Worm (Caenorhabditis elegans) whole organism, L3 larva: ENCODE measurements around the gene mcat-1.
A peak's percentile ranks its signal among the peaks of the same experiment; 100 is the strongest.

Experiments used
- ZK546.5 ChIP-seq: sonication (generic microtip); optimal IDR thresholded peaks from 2 replicates; lab custom pipeline; 2017; ENCODE audit warnings: missing biosample characterization, missing genetic modification characterization
- ama-1 ChIP-seq: fragments of 150-350 bp; optimal IDR thresholded peaks from 2 replicates; lab custom pipeline; 2018
- ceh-16 ChIP-seq: sonication (generic microtip); optimal IDR thresholded peaks from 2 replicates; lab custom pipeline; 2017; ENCODE audit warnings: missing biosample characterization, missing genetic modification characterization
- ceh-28 ChIP-seq: fragments of 150-350 bp; optimal IDR thresholded peaks from 2 replicates; lab custom pipeline; 2014; ENCODE audit warnings: missing biosample characterization, missing genetic modification reagents, missing genetic modification characterization
- daf-12 ChIP-seq: fragments of 150-350 bp; optimal IDR thresholded peaks from 2 replicates; lab custom pipeline; 2014; ENCODE audit warnings: missing biosample characterization, missing genetic modification reagents, missing genetic modification characterization
- egl-27 ChIP-seq: sonication (generic microtip); optimal IDR thresholded peaks from 4 replicates; lab custom pipeline; 2017; ENCODE audit warnings: missing biosample characterization, missing genetic modification reagents, missing genetic modification characterization
- egl-5 ChIP-seq: fragments of 150-350 bp; optimal IDR thresholded peaks from 2 replicates; lab custom pipeline; 2017; ENCODE audit warnings: missing biosample characterization, missing genetic modification reagents, missing genetic modification characterization, inconsistent platforms
- elt-2 ChIP-seq: sonication (generic microtip); optimal IDR thresholded peaks from 2 replicates; lab custom pipeline; 2016; ENCODE audit warnings: missing genetic modification reagents, mild to moderate bottlenecking, missing genetic modification characterization, missing compliant biosample characterization
- elt-3 ChIP-seq, 3 experiments: fragments of 150-350 bp in 1 of 3; sonication (generic microtip) in 2 of 3; optimal IDR thresholded peaks; 2 replicates in 2 of 3; 4 replicates in 1 of 3; lab custom pipeline; 2014 to 2017; ENCODE audit warnings: missing biosample characterization in 3 of 3, missing genetic modification characterization in 3 of 3
- fkh-10 ChIP-seq: sonication (generic microtip); optimal IDR thresholded peaks from 2 replicates; lab custom pipeline; 2017; ENCODE audit warnings: missing biosample characterization, missing genetic modification reagents, missing genetic modification characterization
- fkh-2 ChIP-seq: fragments of 150-350 bp; optimal IDR thresholded peaks from 2 replicates; lab custom pipeline; 2014; ENCODE audit warnings: missing biosample characterization, missing genetic modification reagents, missing genetic modification characterization
- fos-1 ChIP-seq: fragments of 150-350 bp; optimal IDR thresholded peaks from 2 replicates; lab custom pipeline; 2014; ENCODE audit warnings: missing biosample characterization, missing genetic modification characterization
- jun-1 ChIP-seq: fragments of 150-350 bp; optimal IDR thresholded peaks from 2 replicates; lab custom pipeline; 2014; ENCODE audit warnings: missing biosample characterization, missing genetic modification reagents, missing genetic modification characterization
- lin-15B ChIP-seq: fragments of 150-350 bp; optimal IDR thresholded peaks from 2 replicates; lab custom pipeline; 2014; ENCODE audit warnings: missing biosample characterization, missing genetic modification characterization
- lin-39 ChIP-seq: fragments of 150-350 bp; optimal IDR thresholded peaks from 2 replicates; lab custom pipeline; 2018; ENCODE audit warnings: missing biosample characterization, missing genetic modification reagents, missing genetic modification characterization
- lsy-12 ChIP-seq: sonication (generic microtip); optimal IDR thresholded peaks from 2 replicates; lab custom pipeline; 2016; ENCODE audit warnings: mild to moderate bottlenecking, missing genetic modification characterization, missing compliant biosample characterization
- mdl-1 ChIP-seq: fragments of 150-350 bp; optimal IDR thresholded peaks from 2 replicates; lab custom pipeline; 2014; ENCODE audit warnings: missing biosample characterization, missing genetic modification characterization
- mml-1 ChIP-seq: fragments of 150-350 bp; sonication (generic microtip); optimal IDR thresholded peaks from 3 replicates; lab custom pipeline; 2014; ENCODE audit warnings: missing biosample characterization, missing genetic modification characterization
- nhr-23 ChIP-seq: fragments of 150-350 bp; optimal IDR thresholded peaks from 2 replicates; lab custom pipeline; 2014; ENCODE audit warnings: missing biosample characterization, missing genetic modification reagents, missing genetic modification characterization
- nhr-237 ChIP-seq: fragments of 150-350 bp; optimal IDR thresholded peaks from 2 replicates; lab custom pipeline; 2014; ENCODE audit warnings: missing biosample characterization, missing genetic modification characterization
- nhr-25 ChIP-seq: sonication (generic microtip); optimal IDR thresholded peaks from 2 replicates; lab custom pipeline; 2017; ENCODE audit warnings: missing biosample characterization, missing genetic modification characterization
- nhr-28 ChIP-seq: fragments of 150-350 bp; optimal IDR thresholded peaks from 2 replicates; lab custom pipeline; 2014; ENCODE audit warnings: missing biosample characterization, missing genetic modification characterization
- nhr-43 ChIP-seq: sonication (generic microtip); optimal IDR thresholded peaks from 2 replicates; lab custom pipeline; 2016; ENCODE audit warnings: mild to moderate bottlenecking, missing genetic modification characterization, missing compliant biosample characterization; ENCODE audit not compliant: poor library complexity, severe bottlenecking
- nhr-67 ChIP-seq: fragments of 150-350 bp; optimal IDR thresholded peaks from 2 replicates; lab custom pipeline; 2014; ENCODE audit warnings: missing biosample characterization, missing genetic modification characterization
- nhr-76 ChIP-seq: fragments of 150-350 bp; sonication (generic microtip); optimal IDR thresholded peaks from 5 replicates; lab custom pipeline; 2014; ENCODE audit warnings: missing biosample characterization, missing genetic modification characterization
- pqm-1 ChIP-seq: fragments of 150-350 bp; optimal IDR thresholded peaks from 2 replicates; lab custom pipeline; 2017; ENCODE audit warnings: missing biosample characterization, missing genetic modification characterization, inconsistent platforms
- sea-2 ChIP-seq: fragments of 150-350 bp; sonication (generic microtip); optimal IDR thresholded peaks from 4 replicates; lab custom pipeline; 2014; ENCODE audit warnings: missing biosample characterization, missing genetic modification reagents, missing genetic modification characterization
- skn-1 ChIP-seq: fragments of 150-350 bp; optimal IDR thresholded peaks from 2 replicates; lab custom pipeline; 2014; ENCODE audit warnings: missing biosample characterization, missing genetic modification characterization
- snpc-4 ChIP-seq: fragments of 150-350 bp; optimal IDR thresholded peaks from 2 replicates; lab custom pipeline; 2014; ENCODE audit warnings: missing biosample characterization, missing genetic modification characterization
- tbx-2 ChIP-seq: sonication (generic microtip); optimal IDR thresholded peaks from 2 replicates; lab custom pipeline; 2016; ENCODE audit warnings: mild to moderate bottlenecking, missing genetic modification characterization, missing compliant biosample characterization
- unc-39 ChIP-seq: sonication (generic microtip); optimal IDR thresholded peaks from 4 replicates; lab custom pipeline; 2017; ENCODE audit warnings: missing biosample characterization, missing genetic modification characterization
- zag-1 ChIP-seq: fragments of 150-350 bp; optimal IDR thresholded peaks from 2 replicates; lab custom pipeline; 2014; ENCODE audit warnings: missing biosample characterization, missing genetic modification characterization
- ztf-11 ChIP-seq: fragments of 150-350 bp; optimal IDR thresholded peaks from 2 replicates; lab custom pipeline; 2014; ENCODE audit warnings: missing biosample characterization, missing genetic modification characterization
- ztf-4 ChIP-seq: fragments of 150-350 bp; optimal IDR thresholded peaks from 2 replicates; lab custom pipeline; 2014; ENCODE audit warnings: missing biosample characterization, missing genetic modification characterization

mcat-1 gene

ce11 chrII:87937-88336 is 3.4 kb downstream of the mcat-1 start:
- no peak for TF ChIP-seq nhr-23 (tag; lab: Kevin White, UChicago)
- no peak for TF ChIP-seq fkh-2 (tag; lab: Kevin White, UChicago)
- no peak for TF ChIP-seq elt-3 (tag; optimal IDR thresholded peaks at IDR 0.05; lab: Kevin White, UChicago)

ce11 chrII:86794-87193 is 4.5 kb downstream of the mcat-1 start:
- no peak for TF ChIP-seq ztf-4
- TF ChIP-seq lin-39 = no peak

ce11 chrII:84134-84533 is 7.2 kb downstream of the mcat-1 start, which contains the start of gene C50D2.6:
C50D2.6 (plus strand) TSS chrII:84434.
- no peak for TF ChIP-seq nhr-28 (tag; lab: Kevin White, UChicago)
- no peak for TF ChIP-seq skn-1
- no peak for TF ChIP-seq snpc-4 (tag; lab: Kevin White, UChicago)
- TF ChIP-seq elt-2 = no peak
- no peak for TF ChIP-seq lsy-12 (tag; lab: Kevin White, UChicago)
- TF ChIP-seq sea-2 = no peak
- no peak for TF ChIP-seq ztf-4
- no peak for TF ChIP-seq mdl-1 (tag; lab: Kevin White, UChicago)
- no peak for TF ChIP-seq nhr-67 (tag; lab: Kevin White, UChicago)
- no peak for TF ChIP-seq elt-3 (tag; optimal IDR thresholded peaks at IDR 0.05; lab: Kevin White, UChicago)
- no peak for TF ChIP-seq fos-1 (tag; lab: Kevin White, UChicago)
- no peak for TF ChIP-seq unc-39 (tag; lab: Kevin White, UChicago)
- TF ChIP-seq jun-1 = no peak
- no peak for TF ChIP-seq fkh-2 (tag; lab: Kevin White, UChicago)
- TF ChIP-seq ama-1 (lab: Kevin White, UChicago) = no peak
- no peak for TF ChIP-seq ceh-28 (tag; lab: Kevin White, UChicago)
- no peak for TF ChIP-seq egl-27 (tag; lab: Kevin White, UChicago)
- no peak for TF ChIP-seq nhr-43 (tag; lab: Kevin White, UChicago)
- no peak for TF ChIP-seq ceh-16 (tag; lab: Kevin White, UChicago)
- no peak for TF ChIP-seq pqm-1 (tag; lab: Kevin White, UChicago)

- TF ChIP-seq nhr-28 (tag; lab: Kevin White, UChicago) = no peak
- TF ChIP-seq tbx-2 (tag; lab: Kevin White, UChicago) = no peak
- no peak for TF ChIP-seq nhr-237 (tag; lab: Kevin White, UChicago)
- no peak for TF ChIP-seq ceh-28 (tag; lab: Kevin White, UChicago)
- no peak for TF ChIP-seq elt-2
- no peak for TF ChIP-seq zag-1 (tag; lab: Kevin White, UChicago)
- TF ChIP-seq daf-12 (tag; lab: Kevin White, UChicago) = no peak
These were observed 12.2 kb downstream of the mcat-1 start, which contains the start of gene C23H3.9 for ce11 chrII:79166-79565. C23H3.9 (minus strand) TSS chrII:79266.

- TF ChIP-seq ceh-28 (tag; lab: Kevin White, UChicago) = no peak
- TF ChIP-seq elt-2 = peak; percentile 16
These were observed 14.7 kb downstream of the mcat-1 start for ce11 chrII:76662-77061.

ce11 chrII:75831-76230 is 15.5 kb downstream of the mcat-1 start:
- TF ChIP-seq nhr-25 (tag; lab: Kevin White, UChicago) (no peak), sea-2 (no peak), mml-1 (tag; lab: Kevin White, UChicago) (no peak), unc-39 (tag; lab: Kevin White, UChicago) (no peak), skn-1 (no peak), elt-2 (no peak), egl-5 (tag; lab: Kevin White, UChicago) (no peak), ZK546.5 (tag; lab: Kevin White, UChicago) (no peak), fkh-2 (tag; lab: Kevin White, UChicago) (no peak), tbx-2 (tag; lab: Kevin White, UChicago) (no peak), nhr-67 (tag; lab: Kevin White, UChicago) (no peak), nhr-43 (tag; lab: Kevin White, UChicago) (no peak), ceh-16 (tag; lab: Kevin White, UChicago) (no peak)

- no peak for TF ChIP-seq fkh-10 (GFP tag; lab: Kevin White, UChicago)
- TF ChIP-seq tbx-2 (tag; lab: Kevin White, UChicago) = no peak
- no peak for TF ChIP-seq ztf-11 (tag; lab: Kevin White, UChicago)
- TF ChIP-seq ama-1 (lab: Kevin White, UChicago) = no peak
- no peak for TF ChIP-seq ztf-4
- TF ChIP-seq nhr-23 (tag; lab: Kevin White, UChicago) = no peak
- no peak for TF ChIP-seq pqm-1 (tag; lab: Kevin White, UChicago)
- TF ChIP-seq lin-15B (tag; lab: Kevin White, UChicago) = no peak
- no peak for TF ChIP-seq unc-39 (tag; lab: Kevin White, UChicago)
- no peak for TF ChIP-seq nhr-76 (tag; lab: Kevin White, UChicago)
- no peak for TF ChIP-seq nhr-28 (tag; lab: Kevin White, UChicago)
- TF ChIP-seq, all 47 proteins: peak for 0
These were observed 17.4 kb downstream of the mcat-1 start for ce11 chrII:73892-74291.
